Worm (Caenorhabditis elegans): ENCODE data around the gene C14E2.3.

DNA sequence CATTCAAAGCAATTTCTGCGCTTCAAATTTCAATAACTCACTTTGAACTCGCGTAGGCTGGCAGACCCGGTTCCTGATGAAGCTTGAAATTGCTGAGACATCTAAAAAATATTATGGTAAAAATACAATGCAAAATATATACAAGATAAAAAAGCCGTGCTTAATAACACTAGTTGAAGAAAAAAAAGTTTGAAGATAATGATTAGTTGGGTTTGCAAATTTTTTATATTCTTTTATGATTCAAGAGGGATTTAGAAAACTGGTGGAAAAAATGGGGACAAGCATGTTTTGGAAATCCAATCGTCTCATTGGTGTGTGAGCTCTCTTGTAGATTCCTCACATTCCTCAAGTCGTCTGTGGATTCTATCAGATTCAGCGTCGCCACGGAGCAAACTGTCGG is 41.3 kb upstream of the C14E2.3 start, which contains the start of gene ceh-21:
- TF ChIP-seq ztf-29 (GFP tag; IDR thresholded peaks at IDR 0.05) (no peak), ztf-23 (GFP tag; IDR thresholded peaks at IDR 0.05) (no peak), cog-1 (tag; optimal IDR thresholded peaks at IDR 0.05) (no peak), klf-2 (GFP tag; conservative IDR thresholded peaks at IDR 0.05) (no peak), flt-1 (GFP tag; IDR thresholded peaks at IDR 0.05) (no peak)
